Fruit fly (Drosophila melanogaster): ENCODE measurements around the gene rin.

rin gene

DNA sequence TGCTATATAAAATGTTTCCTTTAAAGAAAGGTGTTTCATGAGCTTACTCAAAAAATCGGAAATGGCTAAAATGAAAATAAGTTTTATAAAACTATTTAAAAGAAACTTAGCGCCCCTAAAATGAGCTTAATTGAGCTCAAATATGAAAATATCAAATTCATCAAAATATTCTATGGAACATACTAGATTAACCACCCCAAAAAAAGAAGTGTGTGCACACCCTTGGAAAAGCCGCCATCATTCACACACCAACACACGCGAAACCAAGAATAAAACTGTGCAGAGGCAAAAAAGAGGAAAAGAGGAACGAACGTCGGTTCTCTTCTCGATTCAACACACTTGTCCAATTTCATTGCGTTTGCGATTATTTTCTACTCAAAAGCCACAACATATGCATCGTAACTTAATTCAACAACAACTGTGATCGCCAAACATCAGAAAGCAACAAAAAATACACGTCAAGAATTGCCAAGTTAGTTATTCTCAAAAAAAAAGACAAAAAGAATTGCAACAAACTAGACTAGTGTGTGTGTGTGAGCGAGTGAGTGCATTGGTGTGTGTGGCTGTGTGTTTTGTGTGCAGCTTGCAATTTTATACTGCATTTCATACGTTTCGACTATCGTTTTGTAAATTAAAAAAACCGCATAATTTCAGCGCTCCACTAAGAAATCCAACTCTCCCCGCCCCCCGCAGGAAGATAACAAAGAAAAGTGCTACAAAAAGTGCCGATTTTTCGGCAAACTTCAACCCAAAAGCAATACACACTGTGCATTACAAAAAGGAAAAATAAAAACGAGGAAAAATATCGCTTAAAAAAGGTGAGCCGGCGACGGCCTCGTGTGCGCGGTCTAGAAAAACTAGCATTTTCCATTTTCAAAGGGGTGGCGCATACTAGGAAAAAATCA is at the start of gene rin:
Gene rin, plus strand, starts transcription at position 276 of the 905 bp plus-strand sequence.
- no peak for TF ChIP-seq Jra (GFP tag; optimal IDR thresholded peaks at IDR 0.05)
- TF ChIP-seq fru (GFP tag; optimal IDR thresholded peaks at IDR 0.05), result no peak
- peak; percentile 25 for TF ChIP-seq Hnf4 (GFP tag; optimal IDR thresholded peaks at IDR 0.05)
- no peak for TF ChIP-seq sage (GFP tag; optimal IDR thresholded peaks at IDR 0.05)
- no peak for TF ChIP-seq h (GFP tag; optimal IDR thresholded peaks at IDR 0.05)
- TF ChIP-seq rgr (GFP tag; optimal IDR thresholded peaks at IDR 0.05), result peak; percentile 34
- TF ChIP-seq br (GFP tag; optimal IDR thresholded peaks at IDR 0.05), result no peak
- peak; percentile 42 for TF ChIP-seq Dfd (GFP tag; optimal IDR thresholded peaks at IDR 0.05)
- peak; percentile 2 for TF ChIP-seq HLH106 (tag; optimal IDR thresholded peaks at IDR 0.05)
- peak; percentile 37 for TF ChIP-seq psq (GFP tag; optimal IDR thresholded peaks at IDR 0.05)
- no peak for TF ChIP-seq dmrt93B (GFP tag; optimal IDR thresholded peaks at IDR 0.05)
- TF ChIP-seq sv (GFP tag; optimal IDR thresholded peaks at IDR 0.05), result no peak
- TF ChIP-seq tai (GFP tag; optimal IDR thresholded peaks at IDR 0.05), result peak; percentile 27
- TF ChIP-seq Vsx2 (GFP tag; optimal IDR thresholded peaks at IDR 0.05; ENCODE audit: partially characterized antibody), result no peak
- no peak for TF ChIP-seq Abd-B (GFP tag; optimal IDR thresholded peaks at IDR 0.05)
- TF ChIP-seq woc (GFP tag; optimal IDR thresholded peaks at IDR 0.05), result peak; percentile 28
- no peak for TF ChIP-seq Hr83 (GFP tag; optimal IDR thresholded peaks at IDR 0.05; ENCODE audit: poor library complexity, severe bottlenecking)
- TF ChIP-seq Sp1 (GFP tag; optimal IDR thresholded peaks at IDR 0.05), result peak; percentile 8
- peak in 1 of 2 experiments; percentile 13 for TF ChIP-seq foxo (GFP tag; optimal IDR thresholded peaks at IDR 0.05)
- no peak for TF ChIP-seq Rel (GFP tag; optimal IDR thresholded peaks at IDR 0.05)
- TF ChIP-seq Rel (tag; optimal IDR thresholded peaks at IDR 0.05), result peak; percentile 28

DNA sequence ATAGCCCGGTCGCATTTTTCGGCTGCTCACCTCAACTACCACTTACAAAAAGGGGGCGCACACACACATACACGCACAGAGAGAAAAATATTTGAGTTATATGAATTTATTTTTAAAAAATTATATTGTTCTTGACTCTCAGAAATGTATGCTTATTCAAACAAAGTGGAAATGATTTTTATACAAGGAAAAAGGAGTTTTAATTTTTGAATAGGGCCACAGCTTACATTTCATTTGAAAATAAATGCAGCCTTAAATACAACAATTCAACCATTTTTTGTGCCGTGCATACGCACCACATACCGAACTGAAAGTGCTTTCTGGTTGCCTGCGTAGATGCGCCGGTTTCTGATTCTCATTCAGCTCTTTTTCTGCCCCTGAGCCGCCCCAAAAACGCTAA is 46.3 kb upstream of the rin start:
- TF ChIP-seq ey (GFP tag; optimal IDR thresholded peaks at IDR 0.05), result no peak
- TF ChIP-seq N (GFP tag; optimal IDR thresholded peaks at IDR 0.05), result no peak
- TF ChIP-seq Dif (GFP tag; optimal IDR thresholded peaks at IDR 0.05; ENCODE audit: partially characterized antibody), result no peak
- no peak for TF ChIP-seq lola (GFP tag; optimal IDR thresholded peaks at IDR 0.05)
- TF ChIP-seq Myc (optimal IDR thresholded peaks at IDR 0.05), result no peak
- no peak for TF ChIP-seq woc (GFP tag; optimal IDR thresholded peaks at IDR 0.05)
- no peak for TF ChIP-seq CrebA (GFP tag; optimal IDR thresholded peaks at IDR 0.05; ENCODE audit: borderline replicate concordance)
- TF ChIP-seq HLH106 (tag; optimal IDR thresholded peaks at IDR 0.05), result no peak
- no peak for TF ChIP-seq OdsH (GFP tag; optimal IDR thresholded peaks at IDR 0.05)
- no peak for TF ChIP-seq Abd-B (GFP tag; optimal IDR thresholded peaks at IDR 0.05)
- TF ChIP-seq brk (GFP tag; optimal IDR thresholded peaks at IDR 0.05), result no peak
- no peak for TF ChIP-seq Dfd (GFP tag; optimal IDR thresholded peaks at IDR 0.05)
- no peak for TF ChIP-seq Jra (GFP tag; optimal IDR thresholded peaks at IDR 0.05)
- no peak for TF ChIP-seq usp (GFP tag; optimal IDR thresholded peaks at IDR 0.05)
- TF ChIP-seq fru (GFP tag; optimal IDR thresholded peaks at IDR 0.05), result no peak
- no peak for TF ChIP-seq Sp1 (GFP tag; optimal IDR thresholded peaks at IDR 0.05)
- no peak for TF ChIP-seq GATAd (GFP tag; optimal IDR thresholded peaks at IDR 0.05)
- no peak for TF ChIP-seq Vsx2 (GFP tag; optimal IDR thresholded peaks at IDR 0.05; ENCODE audit: partially characterized antibody)

DNA sequence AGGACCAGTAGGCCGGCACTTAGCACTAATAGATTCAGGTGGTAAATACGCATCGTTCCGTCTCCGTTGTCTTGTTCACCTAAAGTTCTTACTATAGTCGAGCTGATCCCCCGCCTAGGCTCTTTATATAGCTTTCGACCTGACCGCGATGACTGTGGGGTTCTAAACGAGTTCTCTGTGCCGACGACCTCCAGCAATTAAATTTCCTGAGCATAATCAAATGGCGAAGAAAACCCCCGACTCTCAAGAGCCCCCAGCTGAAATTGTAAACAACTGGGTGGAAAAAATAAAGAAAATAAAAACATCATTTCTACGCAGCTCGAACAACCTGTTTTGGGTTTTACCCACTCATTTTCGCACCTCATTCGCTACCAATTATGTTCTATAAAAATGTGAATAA is 37.7 kb upstream of the rin start, which contains the start of gene CG9759:
Gene CG9759, minus strand, starts transcription at position 101 of the 400 bp plus-strand sequence.
- no peak for TF ChIP-seq Dfd (GFP tag; optimal IDR thresholded peaks at IDR 0.05)
- no peak for TF ChIP-seq foxo (GFP tag; optimal IDR thresholded peaks at IDR 0.05)
- no peak for TF ChIP-seq dmrt93B (GFP tag; optimal IDR thresholded peaks at IDR 0.05)
- no peak for TF ChIP-seq br (GFP tag; optimal IDR thresholded peaks at IDR 0.05)
- TF ChIP-seq brk (GFP tag; optimal IDR thresholded peaks at IDR 0.05), result no peak
- no peak for TF ChIP-seq rgr (GFP tag; optimal IDR thresholded peaks at IDR 0.05)
- no peak for TF ChIP-seq CG32264 (GFP tag; optimal IDR thresholded peaks at IDR 0.05)
- TF ChIP-seq HLH106 (tag; optimal IDR thresholded peaks at IDR 0.05), result no peak
- TF ChIP-seq Hr78 (GFP tag; optimal IDR thresholded peaks at IDR 0.05), result no peak
- no peak for TF ChIP-seq jim (GFP tag; optimal IDR thresholded peaks at IDR 0.05)
- no peak for TF ChIP-seq Hr83 (GFP tag; optimal IDR thresholded peaks at IDR 0.05; ENCODE audit: poor library complexity, severe bottlenecking)
- TF ChIP-seq usp (GFP tag; optimal IDR thresholded peaks at IDR 0.05), result no peak
- TF ChIP-seq Myc (optimal IDR thresholded peaks at IDR 0.05), result no peak
- no peak for TF ChIP-seq Rel (GFP tag; optimal IDR thresholded peaks at IDR 0.05)
- TF ChIP-seq Rel (tag; optimal IDR thresholded peaks at IDR 0.05), result no peak
- TF ChIP-seq psq (GFP tag; optimal IDR thresholded peaks at IDR 0.05), result no peak
- TF ChIP-seq woc (GFP tag; optimal IDR thresholded peaks at IDR 0.05), result no peak
- no peak for TF ChIP-seq lola (GFP tag; optimal IDR thresholded peaks at IDR 0.05)
